Worm (Caenorhabditis elegans) whole organism, early embryonic: ENCODE data around the gene ZK1058.9.

Experiments used
- B0310.2 ChIP-seq: sonication (generic microtip); optimal IDR thresholded peaks from 2 replicates; lab custom pipeline; 2016; ENCODE audit warnings: mild to moderate bottlenecking, missing genetic modification characterization, missing compliant biosample characterization
- F13C5.2 ChIP-seq: sonication (generic microtip); optimal IDR thresholded peaks from 2 replicates; lab custom pipeline; 2017; ENCODE audit warnings: mild to moderate bottlenecking, missing genetic modification characterization, inconsistent platforms, missing compliant biosample characterization
- aly-1 ChIP-seq: sonication (generic microtip); optimal IDR thresholded peaks from 2 replicates; lab custom pipeline; 2016; ENCODE audit warnings: missing genetic modification characterization, missing compliant biosample characterization
- ama-1 ChIP-seq: fragments of 150-350 bp; optimal IDR thresholded peaks from 2 replicates; lab custom pipeline; 2014
- ceh-13 ChIP-seq: fragments of 200-800 bp; sonication (Bioruptor generic); optimal IDR thresholded peaks from 2 replicates; lab custom pipeline; 2018; ENCODE audit warnings: mild to moderate bottlenecking, missing genetic modification characterization, missing compliant biosample characterization
- ceh-36 ChIP-seq: sonication (generic microtip); optimal IDR thresholded peaks from 2 replicates; lab custom pipeline; 2016; ENCODE audit warnings: missing genetic modification characterization, inconsistent platforms, missing compliant biosample characterization
- ets-7 ChIP-seq: sonication (generic microtip); optimal IDR thresholded peaks from 2 replicates; lab custom pipeline; 2016; ENCODE audit warnings: missing genotype, missing genetic modification characterization, missing compliant biosample characterization
- flt-1 ChIP-seq: fragments of 200-800 bp; sonication (Bioruptor generic); IDR thresholded peaks from 2 replicates; pipeline ENCODE4 v1.3.6; 2022; ENCODE audit warnings: missing genetic modification characterization, missing compliant biosample characterization
- hmbx-1 ChIP-seq: sonication (generic microtip); optimal IDR thresholded peaks from 2 replicates; lab custom pipeline; 2016; ENCODE audit warnings: mild to moderate bottlenecking, missing genetic modification characterization, missing compliant biosample characterization
- hmg-4 ChIP-seq: fragments of 200-800 bp; sonication (Bioruptor generic); optimal IDR thresholded peaks from 2 replicates; lab custom pipeline; 2018; ENCODE audit warnings: mild to moderate bottlenecking, missing genetic modification characterization, missing compliant biosample characterization
- hnd-1 ChIP-seq: sonication (generic microtip); optimal IDR thresholded peaks from 2 replicates; lab custom pipeline; 2016; ENCODE audit warnings: missing genetic modification characterization, missing compliant biosample characterization
- pes-1 ChIP-seq: fragments of 200-800 bp; sonication (Bioruptor generic); IDR thresholded peaks from 2 replicates; pipeline ENCODE4 v1.3.6; 2022; ENCODE audit warnings: missing genetic modification reagents, missing genetic modification characterization, missing compliant biosample characterization
- scrt-1 ChIP-seq: fragments of 200-800 bp; sonication (Bioruptor generic); IDR thresholded peaks from 2 replicates; pipeline ENCODE4 v1.3.6; 2022; ENCODE audit warnings: missing genetic modification characterization, missing compliant biosample characterization
- sea-1 ChIP-seq: fragments of 200-800 bp; sonication (Bioruptor generic); conservative IDR thresholded peaks from 2 replicates; pipeline ENCODE4 v1.3.6; 2022; ENCODE audit warnings: missing genetic modification characterization, missing compliant biosample characterization
- tbx-11 ChIP-seq: fragments of 200-800 bp; sonication (Bioruptor generic); IDR thresholded peaks from 2 replicates; pipeline ENCODE4 v1.3.6; 2022; ENCODE audit warnings: missing genetic modification characterization, missing compliant biosample characterization
- tbx-37 ChIP-seq: fragments of 200-800 bp; sonication (Bioruptor generic); conservative IDR thresholded peaks from 2 replicates; pipeline ENCODE4 v1.3.6; 2022; ENCODE audit warnings: missing genetic modification reagents, missing genetic modification characterization, missing compliant biosample characterization
- tra-4 ChIP-seq: sonication (generic microtip); optimal IDR thresholded peaks from 2 replicates; lab custom pipeline; 2017; ENCODE audit warnings: missing genetic modification characterization, missing compliant biosample characterization

The ZK1058.9 gene

ce11 chrIII:3921646-3922328 lies 4.2 kb downstream of the ZK1058.9 start, which contains the start of the genes metl-6 and nit-1:
Gene metl-6, minus strand, starts transcription at chrIII:3921711.
Gene nit-1, plus strand, starts transcription at chrIII:3922207.
- TF ChIP-seq hnd-1 = no peak
- no peak for TF ChIP-seq F13C5.2 (tag; lab: Kevin White, UChicago)
- TF ChIP-seq flt-1 (GFP tag; lab: Robert Waterston, UW) = no peak
- TF ChIP-seq scrt-1 (GFP tag; lab: Robert Waterston, UW) = no peak
- no peak for TF ChIP-seq sea-1 (GFP tag; lab: Robert Waterston, UW)
- no peak for TF ChIP-seq ets-7
- no peak for TF ChIP-seq B0310.2 (tag; lab: Kevin White, UChicago)
- TF ChIP-seq pes-1 (GFP tag; lab: Robert Waterston, UW) = no peak
- TF ChIP-seq tbx-11 (GFP tag; lab: Robert Waterston, UW) = no peak
- TF ChIP-seq ceh-36 (tag; lab: Kevin White, UChicago) = no peak
- no peak for TF ChIP-seq aly-1 (tag; lab: Kevin White, UChicago)
- no peak for TF ChIP-seq ceh-13
- no peak for TF ChIP-seq tbx-37
- TF ChIP-seq hmbx-1 (tag; lab: Kevin White, UChicago) = no peak
- TF ChIP-seq ama-1 (lab: Kevin White, UChicago) = no peak
- no peak for TF ChIP-seq hmg-4

DNA sequence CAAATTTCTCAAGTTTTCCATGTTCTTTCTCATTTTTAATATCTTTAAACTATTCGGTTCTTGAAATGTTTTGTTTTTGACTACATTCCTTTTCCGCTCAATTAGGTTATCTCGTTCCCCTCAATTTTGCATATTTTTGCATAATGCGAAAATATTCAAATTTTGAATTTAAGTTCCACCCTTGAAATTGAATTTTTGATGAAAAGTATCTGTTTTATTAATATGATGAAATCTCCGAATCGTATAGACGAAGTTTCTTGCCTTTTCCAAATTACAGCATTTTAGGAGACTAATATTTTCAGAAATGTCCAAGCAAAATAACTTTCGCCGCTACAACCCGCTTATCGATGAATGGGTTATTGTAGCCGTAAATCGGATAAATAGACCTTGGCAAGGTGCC lies 7.4 kb downstream of the ZK1058.9 start, which contains the start of gene ZK1058.3:
Gene ZK1058.3, plus strand, starts transcription at position 301 of the 400 bp plus-strand sequence.
- TF ChIP-seq ceh-36 (tag; lab: Kevin White, UChicago) (no peak), ceh-13 (no peak), sea-1 (GFP tag; lab: Robert Waterston, UW) (no peak), ets-7 (no peak), tra-4 (tag; lab: Kevin White, UChicago) (no peak), ama-1 (lab: Kevin White, UChicago) (no peak), F13C5.2 (tag; lab: Kevin White, UChicago) (no peak), pes-1 (GFP tag; lab: Robert Waterston, UW) (no peak), hmg-4 (no peak)

DNA sequence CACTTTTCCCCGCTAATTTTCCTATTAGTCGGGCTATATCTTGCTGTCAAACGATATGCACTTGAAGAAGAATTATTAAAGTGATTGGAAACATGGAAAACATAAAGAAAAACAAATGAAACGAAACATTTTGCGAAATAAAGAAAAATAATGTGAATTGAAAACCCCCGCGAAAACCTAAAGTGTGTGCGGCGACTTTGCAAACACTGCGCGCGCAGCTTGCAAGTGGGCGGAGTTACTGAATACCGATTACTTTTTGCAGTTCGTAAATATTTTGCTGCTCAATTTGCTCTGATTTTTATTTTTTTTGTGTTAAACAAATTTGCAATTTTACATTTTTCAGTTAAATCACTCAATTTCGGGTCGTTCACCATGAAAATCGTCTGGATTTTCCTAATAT lies 9.4 kb downstream of the ZK1058.9 start, which contains the start of gene ccdc-47:
Gene ccdc-47, plus strand, starts transcription at position 344 of the 400 bp plus-strand sequence.
- TF ChIP-seq hmbx-1 (tag; lab: Kevin White, UChicago) (no peak), aly-1 (tag; lab: Kevin White, UChicago) (peak; percentile 75), ceh-36 (tag; lab: Kevin White, UChicago) (peak; percentile 84), flt-1 (GFP tag; lab: Robert Waterston, UW) (peak; percentile 75), hmg-4 (peak; percentile 82), sea-1 (GFP tag; lab: Robert Waterston, UW) (peak; percentile 88), tbx-37 (peak; percentile 68; the same call in 1 of the 2 replicates), F13C5.2 (tag; lab: Kevin White, UChicago) (peak; percentile 93), B0310.2 (tag; lab: Kevin White, UChicago) (peak; percentile 15), ama-1 (lab: Kevin White, UChicago) (no peak), tra-4 (tag; lab: Kevin White, UChicago) (peak; percentile 5), tbx-11 (GFP tag; lab: Robert Waterston, UW) (peak; percentile 81), ets-7 (peak; percentile 57), scrt-1 (GFP tag; lab: Robert Waterston, UW) (peak; percentile 86), pes-1 (GFP tag; lab: Robert Waterston, UW) (peak; percentile 87), ceh-13 (peak; percentile 67), hnd-1 (peak; percentile 74)

DNA sequence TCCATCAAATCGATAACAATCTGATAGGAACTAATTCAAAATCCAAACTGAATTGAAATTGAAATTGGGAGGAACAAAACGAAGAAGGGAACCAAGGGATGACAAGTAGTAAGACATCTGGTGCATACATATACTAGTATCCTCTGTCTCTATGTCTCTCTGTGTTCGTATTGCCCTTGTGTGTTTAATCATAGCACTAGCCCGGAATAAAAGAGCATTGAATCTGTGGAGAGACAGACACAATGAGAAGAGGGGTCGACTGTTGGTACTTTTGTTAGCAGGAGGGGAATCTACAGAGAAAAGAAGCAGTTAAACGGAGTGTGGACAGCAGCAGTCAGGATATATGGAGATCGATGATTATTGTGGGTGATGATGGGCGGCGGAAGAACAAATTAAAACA lies 10.3 kb downstream of the ZK1058.9 start:
- TF ChIP-seq B0310.2 (tag; lab: Kevin White, UChicago) (no peak), hmg-4 (peak; percentile 32)

DNA sequence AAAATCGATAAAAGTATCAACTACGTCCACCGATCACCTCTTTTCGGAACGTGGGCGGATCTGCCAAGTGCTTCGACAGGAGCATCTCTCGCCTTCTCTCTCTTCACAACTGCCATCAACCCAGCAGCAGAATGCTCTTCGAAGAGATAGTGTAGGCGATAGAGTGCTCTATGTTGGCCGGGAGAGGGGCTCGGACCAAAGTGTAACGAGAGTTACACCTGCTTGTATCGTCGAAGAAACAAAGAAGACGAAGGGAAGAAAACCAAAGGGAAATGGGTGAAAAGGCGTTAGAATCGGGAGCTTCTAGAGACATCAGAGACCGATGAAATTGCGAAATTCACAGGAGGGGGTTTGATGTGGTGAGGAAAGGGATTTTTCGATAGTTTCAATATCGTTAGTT lies 11.2 kb downstream of the ZK1058.9 start:
- TF ChIP-seq pes-1 (GFP tag; lab: Robert Waterston, UW) = 0 out of 2 replicates have a peak, but pooled peaks have one; percentile 19
- no peak for TF ChIP-seq hnd-1
- TF ChIP-seq ceh-13 = no peak
- peak; percentile 27 for TF ChIP-seq aly-1 (tag; lab: Kevin White, UChicago)

ce11 chrIII:3914049-3914448 lies 12.0 kb downstream of the ZK1058.9 start, which contains the start of gene pat-3:
Gene pat-3, minus strand, starts transcription at chrIII:3914149.
- TF ChIP-seq tra-4 (tag; lab: Kevin White, UChicago) = no peak
- TF ChIP-seq aly-1 (tag; lab: Kevin White, UChicago) = no peak
- no peak for TF ChIP-seq F13C5.2 (tag; lab: Kevin White, UChicago)
- no peak for TF ChIP-seq ama-1 (lab: Kevin White, UChicago)
- TF ChIP-seq hmg-4 = no peak
- no peak for TF ChIP-seq B0310.2 (tag; lab: Kevin White, UChicago)

DNA sequence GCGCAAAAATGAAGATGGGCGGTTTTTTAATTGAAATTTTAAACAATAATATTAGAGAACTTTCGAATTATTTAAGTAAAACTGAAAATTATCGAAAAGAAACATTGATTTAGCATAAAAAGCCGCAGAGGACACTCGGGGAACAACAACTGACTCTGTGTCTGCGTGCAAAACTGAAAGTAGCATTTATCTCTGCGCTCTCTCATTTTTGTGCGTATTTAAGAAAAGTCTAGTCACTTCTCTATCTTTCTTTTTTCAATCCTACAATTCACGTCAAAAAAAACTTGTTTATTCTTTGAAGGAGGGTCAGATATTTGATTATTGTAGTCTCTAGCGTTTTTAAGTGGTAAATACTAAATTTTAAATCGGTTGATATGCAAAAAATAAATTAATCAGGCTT lies 17.8 kb downstream of the ZK1058.9 start:
- no peak for TF ChIP-seq tbx-37
- TF ChIP-seq sea-1 (GFP tag; lab: Robert Waterston, UW) = no peak
- no peak for TF ChIP-seq flt-1 (GFP tag; lab: Robert Waterston, UW)
- no peak for TF ChIP-seq F13C5.2 (tag; lab: Kevin White, UChicago)
- no peak for TF ChIP-seq B0310.2 (tag; lab: Kevin White, UChicago)
- no peak for TF ChIP-seq aly-1 (tag; lab: Kevin White, UChicago)
- TF ChIP-seq hnd-1 = no peak
- TF ChIP-seq tra-4 (tag; lab: Kevin White, UChicago) = no peak
- no peak for TF ChIP-seq ceh-13
- no peak for TF ChIP-seq tbx-11 (GFP tag; lab: Robert Waterston, UW)
- no peak for TF ChIP-seq scrt-1 (GFP tag; lab: Robert Waterston, UW)
- no peak for TF ChIP-seq ets-7
- no peak for TF ChIP-seq ceh-36 (tag; lab: Kevin White, UChicago)
- no peak for TF ChIP-seq ama-1 (lab: Kevin White, UChicago)
- TF ChIP-seq hmg-4 = no peak
- no peak for TF ChIP-seq pes-1 (GFP tag; lab: Robert Waterston, UW)
